Worm (Caenorhabditis elegans): Measurements from ENCODE around the gene ZK938.12.

The ZK938.12 gene

DNA sequence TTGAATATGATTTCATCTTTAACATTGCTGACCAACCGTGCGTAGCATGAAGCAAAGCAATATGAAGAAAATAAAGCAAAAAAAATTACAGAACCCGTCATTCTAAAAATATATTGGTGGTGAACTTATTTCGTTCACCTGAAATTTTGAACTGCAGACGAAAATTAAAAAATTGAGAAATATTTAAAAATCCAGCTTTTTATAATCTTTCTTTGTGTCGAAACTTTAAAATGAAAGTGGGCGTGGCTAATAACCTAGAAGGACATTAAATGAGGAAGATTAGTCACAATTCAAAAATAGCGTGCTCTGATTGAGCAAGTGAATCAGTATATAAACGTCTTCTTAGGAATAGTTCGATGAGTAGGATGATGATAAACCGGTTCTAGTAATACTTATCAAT, 18.4 kb downstream of the ZK938.12 start, which contains the start of gene old-2:
Gene old-2 (minus strand): TSS at position 101 of the 400 bp plus-strand sequence.
- TF ChIP-seq peb-1 (tag; optimal IDR thresholded peaks at IDR 0.05) = no peak

DNA sequence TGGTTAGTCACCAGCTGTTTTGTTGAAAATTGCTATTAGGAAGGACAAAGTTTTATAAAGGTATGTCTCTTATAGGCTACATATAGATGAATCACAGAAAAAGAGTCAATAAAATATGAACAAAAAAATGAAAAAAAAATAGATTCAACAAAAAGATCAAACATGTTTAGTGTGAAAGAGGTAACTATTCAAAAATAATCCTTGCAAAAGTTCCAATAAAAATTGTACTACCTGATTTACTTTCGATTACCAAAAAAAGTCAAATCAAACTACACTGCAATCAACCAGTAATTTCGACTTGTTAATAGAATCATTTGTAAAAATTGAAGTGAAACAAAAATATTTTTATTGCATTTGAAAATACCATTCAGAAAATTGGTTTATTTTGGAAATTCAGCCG, 19.8 kb downstream of the ZK938.12 start, which contains the start of gene ZK938.10:
Gene ZK938.10 (minus strand): TSS at position 101 of the 400 bp plus-strand sequence.
- TF ChIP-seq dmd-4 (tag; optimal IDR thresholded peaks at IDR 0.05) = no peak
- TF ChIP-seq mdl-1 (tag; optimal IDR thresholded peaks at IDR 0.05) = no peak
- no peak for TF ChIP-seq lsy-2 (tag; optimal IDR thresholded peaks at IDR 0.05)
- TF ChIP-seq ztf-4 (tag; optimal IDR thresholded peaks at IDR 0.05) = no peak
- no peak for TF ChIP-seq ZK546.5 (tag; optimal IDR thresholded peaks at IDR 0.05)
- no peak for TF ChIP-seq gmeb-1 (tag; optimal IDR thresholded peaks at IDR 0.05)
- TF ChIP-seq crh-2 (tag; optimal IDR thresholded peaks at IDR 0.05) = no peak
- no peak for TF ChIP-seq sma-9 (GFP tag; optimal IDR thresholded peaks at IDR 0.05)
- no peak for TF ChIP-seq sma-9 (tag; optimal IDR thresholded peaks at IDR 0.05)
- no peak for TF ChIP-seq fos-1 (tag; optimal IDR thresholded peaks at IDR 0.05)
- TF ChIP-seq mbf-1 (tag; optimal IDR thresholded peaks at IDR 0.05) = no peak
- no peak for TF ChIP-seq R02D3.7 (tag; optimal IDR thresholded peaks at IDR 0.05)
- TF ChIP-seq blmp-1 (tag; optimal IDR thresholded peaks at IDR 0.05; ENCODE audit: insufficient read depth) = no peak
- TF ChIP-seq nhr-21 (tag; optimal IDR thresholded peaks at IDR 0.05) = no peak
- TF ChIP-seq zag-1 (tag; optimal IDR thresholded peaks at IDR 0.05) = no peak
- no peak for TF ChIP-seq aly-2 (tag; optimal IDR thresholded peaks at IDR 0.05)
- no peak for TF ChIP-seq mab-5 (tag; optimal IDR thresholded peaks at IDR 0.05)
- no peak for TF ChIP-seq elt-3 (tag; optimal IDR thresholded peaks at IDR 0.05)
- no peak for TF ChIP-seq nhr-11 (tag; optimal IDR thresholded peaks at IDR 0.05)

ce11 chrII:9855620-9856019, 24.5 kb downstream of the ZK938.12 start, which contains the start of gene chil-4:
Gene chil-4 (minus strand): TSS chrII:9855720.
- no peak for TF ChIP-seq nhr-237 (tag; optimal IDR thresholded peaks at IDR 0.05)

ce11 chrII:9857791-9858190, 26.7 kb downstream of the ZK938.12 start, which contains the start of gene chil-6:
Gene chil-6 (minus strand): TSS chrII:9857891.
- TF ChIP-seq mab-5 (tag; optimal IDR thresholded peaks at IDR 0.05) (no peak), unc-62 (GFP tag; optimal IDR thresholded peaks at IDR 0.05) (no peak), gmeb-1 (tag; optimal IDR thresholded peaks at IDR 0.05) (no peak), nhr-21 (tag; optimal IDR thresholded peaks at IDR 0.05) (no peak), Y55F3AM.14 (GFP tag; optimal IDR thresholded peaks at IDR 0.05) (no peak), snpc-4 (tag; optimal IDR thresholded peaks at IDR 0.05) (no peak), ZK546.5 (tag; optimal IDR thresholded peaks at IDR 0.05) (no peak), dmd-4 (tag; optimal IDR thresholded peaks at IDR 0.05) (no peak), ama-1 (optimal IDR thresholded peaks at IDR 0.05) (no peak), sem-4 (tag; optimal IDR thresholded peaks at IDR 0.05) (no peak), ztf-11 (tag; optimal IDR thresholded peaks at IDR 0.05) (no peak), mdl-1 (tag; optimal IDR thresholded peaks at IDR 0.05) (no peak), nhr-129 (tag; optimal IDR thresholded peaks at IDR 0.05) (no peak), ceh-16 (tag; optimal IDR thresholded peaks at IDR 0.05) (no peak), ceh-82 (tag; optimal IDR thresholded peaks at IDR 0.05) (no peak)

DNA sequence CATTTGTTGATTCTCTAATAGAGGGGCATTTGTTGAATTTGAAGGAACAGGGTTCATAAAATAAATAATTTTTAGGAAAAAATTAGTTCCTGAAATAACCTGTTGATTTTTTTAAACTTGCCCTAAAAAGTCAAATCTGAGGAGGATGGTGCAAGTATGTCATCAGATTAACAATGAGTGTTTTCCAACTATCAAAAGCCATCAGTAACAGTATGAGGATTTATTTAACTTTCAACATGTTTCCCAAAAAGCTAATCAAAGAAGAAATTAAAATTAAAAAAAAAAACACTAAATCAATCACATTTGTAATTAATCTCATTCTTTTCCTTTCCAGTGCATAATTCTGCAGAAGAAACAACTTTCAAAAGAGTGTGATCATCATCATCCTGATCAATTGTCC, 28.4 kb downstream of the ZK938.12 start, which contains the start of gene chil-5:
Gene chil-5 (minus strand): TSS at position 101 of the 400 bp plus-strand sequence.
- no peak for TF ChIP-seq nhr-10 (tag; optimal IDR thresholded peaks at IDR 0.05)
- no peak for TF ChIP-seq nhr-23 (tag; optimal IDR thresholded peaks at IDR 0.05)
- TF ChIP-seq nhr-237 (tag; optimal IDR thresholded peaks at IDR 0.05) = no peak
- TF ChIP-seq crh-2 (tag; optimal IDR thresholded peaks at IDR 0.05) = no peak
- no peak for TF ChIP-seq sma-3 (GFP tag; optimal IDR thresholded peaks at IDR 0.05)
- no peak for TF ChIP-seq blmp-1 (tag; optimal IDR thresholded peaks at IDR 0.05; ENCODE audit: insufficient read depth)
- no peak for TF ChIP-seq elt-3 (tag; optimal IDR thresholded peaks at IDR 0.05)
- TF ChIP-seq lin-13 (GFP tag; optimal IDR thresholded peaks at IDR 0.05) = no peak
- TF ChIP-seq ZK546.5 (tag; optimal IDR thresholded peaks at IDR 0.05) = no peak
- TF ChIP-seq fos-1 (tag; optimal IDR thresholded peaks at IDR 0.05) = no peak
- no peak for TF ChIP-seq Y55F3AM.14 (GFP tag; optimal IDR thresholded peaks at IDR 0.05)
- TF ChIP-seq nhr-77 (tag; optimal IDR thresholded peaks at IDR 0.05) = no peak
- no peak for TF ChIP-seq snpc-4 (tag; optimal IDR thresholded peaks at IDR 0.05)
- no peak for TF ChIP-seq lsy-2 (tag; optimal IDR thresholded peaks at IDR 0.05)

Data from whole organism, L2 larva.